Worm (Caenorhabditis elegans): ENCODE data around the gene C17G10.10.
A peak's percentile ranks its signal among the peaks of the same experiment; 100 is the strongest.

C17G10.10 gene

ce11 chrII:5599326-5600044 lies at the start of gene C17G10.10:
C17G10.10 (minus strand) TSS chrII:5599376.
- no peak for TF ChIP-seq T07F8.4 (tag; optimal IDR thresholded peaks at IDR 0.05)
- TF ChIP-seq hlh-12 (tag; optimal IDR thresholded peaks at IDR 0.05): no peak
- TF ChIP-seq hmg-1.2 (GFP tag; IDR thresholded peaks at IDR 0.05): peak; percentile 90
- TF ChIP-seq ceh-79 (tag; optimal IDR thresholded peaks at IDR 0.05): no peak
- TF ChIP-seq attf-5 (GFP tag; optimal IDR thresholded peaks at IDR 0.05): no peak
- peak; percentile 78 for TF ChIP-seq repo-1 (tag; optimal IDR thresholded peaks at IDR 0.05)
- peak; percentile 81 for TF ChIP-seq madf-6 (GFP tag; IDR thresholded peaks at IDR 0.05)
- no peak for TF ChIP-seq tbx-9 (tag; optimal IDR thresholded peaks at IDR 0.05; ENCODE audit: borderline replicate concordance)
- no peak for TF ChIP-seq Y79H2A.3 (GFP tag; conservative IDR thresholded peaks at IDR 0.05)
- TF ChIP-seq T26A5.8 (tag; optimal IDR thresholded peaks at IDR 0.05): no peak
- no peak for TF ChIP-seq ccch-3 (GFP tag; optimal IDR thresholded peaks at IDR 0.05)
- no peak for TF ChIP-seq somi-1 (GFP tag; optimal IDR thresholded peaks at IDR 0.05)
- TF ChIP-seq zfh-2 (GFP tag; conservative IDR thresholded peaks at IDR 0.05): no peak
- no peak for TF ChIP-seq aptf-2 (GFP tag; conservative IDR thresholded peaks at IDR 0.05)
- peak; percentile 72 for TF ChIP-seq lsl-1 (GFP tag; optimal IDR thresholded peaks at IDR 0.05)
- TF ChIP-seq madf-3 (GFP tag; IDR thresholded peaks at IDR 0.05): 0 out of 2 replicates have a peak, but pooled peaks have one; percentile 13
- TF ChIP-seq egl-18 (GFP tag; IDR thresholded peaks at IDR 0.05): no peak
- peak; percentile 97 for TF ChIP-seq snpc-3.4 (tag; optimal IDR thresholded peaks at IDR 0.05)
- 0 out of 2 replicates have a peak, but pooled peaks have one; percentile 8 for TF ChIP-seq egrh-3 (GFP tag; IDR thresholded peaks at IDR 0.05)
- no peak for TF ChIP-seq ztf-25 (GFP tag; IDR thresholded peaks at IDR 0.05)
- peak; percentile 14 for TF ChIP-seq ztf-18 (tag; optimal IDR thresholded peaks at IDR 0.05)
- TF ChIP-seq ztf-28 (GFP tag; IDR thresholded peaks at IDR 0.05): no peak
- no peak for TF ChIP-seq F37B4.10 (GFP tag; IDR thresholded peaks at IDR 0.05)
- peak; percentile 83 for TF ChIP-seq ama-1 (optimal IDR thresholded peaks at IDR 0.05)
- no peak for TF ChIP-seq ama-1 (GFP tag; optimal IDR thresholded peaks at IDR 0.05)
- no peak for TF ChIP-seq dpl-1 (GFP tag; optimal IDR thresholded peaks at IDR 0.05)
- no peak for TF ChIP-seq Y67H2A.10 (GFP tag; conservative IDR thresholded peaks at IDR 0.05)
- TF ChIP-seq lin-54 (GFP tag; optimal IDR thresholded peaks at IDR 0.05): peak; percentile 49
- TF ChIP-seq ZK185.1 (tag; optimal IDR thresholded peaks at IDR 0.05; ENCODE audit: poor library complexity, severe bottlenecking): peak; percentile 76
- no peak for TF ChIP-seq aptf-3 (GFP tag; IDR thresholded peaks at IDR 0.05)
- TF ChIP-seq tlf-1 (GFP tag; optimal IDR thresholded peaks at IDR 0.05): peak; percentile 34
- TF ChIP-seq D2030.7 (GFP tag; IDR thresholded peaks at IDR 0.05): peak; percentile 82
- TF ChIP-seq tbp1 (GFP tag; optimal IDR thresholded peaks at IDR 0.05): peak; percentile 77
- peak; percentile 75 for TF ChIP-seq ceh-100 (GFP tag; IDR thresholded peaks at IDR 0.05)
- TF ChIP-seq C17E4.6 (GFP tag; IDR thresholded peaks at IDR 0.05): no peak
- TF ChIP-seq snpc-4 (GFP tag; optimal IDR thresholded peaks at IDR 0.05): peak; percentile 97
- peak; percentile 98 to 99 (median 98) for TF ChIP-seq snpc-4 (tag; optimal IDR thresholded peaks at IDR 0.05)
- peak; percentile 45 for TF ChIP-seq madf-8 (GFP tag; conservative IDR thresholded peaks at IDR 0.05)
- TF ChIP-seq snpc-1.1 (tag; optimal IDR thresholded peaks at IDR 0.05; ENCODE audit: insufficient read depth): peak; percentile 98
- no peak for TF ChIP-seq nhr-179 (tag; optimal IDR thresholded peaks at IDR 0.05)
- TF ChIP-seq ceh-58 (GFP tag; IDR thresholded peaks at IDR 0.05): no peak
- peak; percentile 89 for TF ChIP-seq attf-6 (GFP tag; IDR thresholded peaks at IDR 0.05)
- TF ChIP-seq snpc-1.3 (tag; optimal IDR thresholded peaks at IDR 0.05; ENCODE audit: insufficient read depth): peak; percentile 87
- peak; percentile 40 for TF ChIP-seq atf-7 (tag; optimal IDR thresholded peaks at IDR 0.05)
- peak; percentile 78 for TF ChIP-seq B0336.3 (GFP tag; IDR thresholded peaks at IDR 0.05)
- no peak for TF ChIP-seq hsf-1 (GFP tag; IDR thresholded peaks at IDR 0.05)
- 0 out of 2 replicates have a peak, but pooled peaks have one; percentile 61 for TF ChIP-seq Y95B8A.8 (GFP tag; IDR thresholded peaks at IDR 0.05)
- no peak for TF ChIP-seq lsy-27 (tag; optimal IDR thresholded peaks at IDR 0.05; ENCODE audit: borderline replicate concordance, insufficient read depth)
